Fruit fly (Drosophila melanogaster) whole organism, embryonic: ENCODE data around the gene Ask1.

Experiments used
- Atf-2 ChIP-seq: fragments of 200-800 bp; sonication (Bioruptor generic); optimal IDR thresholded peaks from 2 replicates; lab custom pipeline; 2016; ENCODE audit warnings: missing biosample characterization, missing genetic modification characterization
- C15 ChIP-seq: fragments of 200-800 bp; sonication (Bioruptor generic); IDR thresholded peaks from 3 replicates; pipeline ENCODE4 v1.3.6; 2022; ENCODE audit warnings: missing biosample characterization, missing genetic modification characterization
- CG10274 ChIP-seq: fragments of 200-800 bp; sonication (Bioruptor generic); optimal IDR thresholded peaks from 3 replicates; lab custom pipeline; 2017; ENCODE audit warnings: missing biosample characterization, mild to moderate bottlenecking, missing genetic modification characterization
- CG10543 ChIP-seq: fragments of 200-800 bp; sonication (Bioruptor generic); optimal IDR thresholded peaks from 3 replicates; lab custom pipeline; 2017; ENCODE audit warnings: missing biosample characterization, mild to moderate bottlenecking, missing genetic modification characterization, moderate library complexity
- CG11247 ChIP-seq: fragments of 200-800 bp; sonication (Bioruptor generic); IDR thresholded peaks from 2 replicates; pipeline ENCODE4 v1.3.6; 2022; ENCODE audit warnings: missing biosample characterization, missing genetic modification characterization
- CG11696 ChIP-seq: fragments of 200-800 bp; sonication (Bioruptor generic); IDR thresholded peaks from 2 replicates; pipeline ENCODE4 v1.3.6; 2022; ENCODE audit warnings: missing biosample characterization, missing genetic modification characterization
- CG13296 ChIP-seq: fragments of 200-800 bp; sonication (Bioruptor generic); optimal IDR thresholded peaks from 3 replicates; lab custom pipeline; 2018; ENCODE audit warnings: missing biosample characterization, mild to moderate bottlenecking, missing genetic modification characterization
- CG13624 ChIP-seq: fragments of 200-800 bp; sonication (Bioruptor generic); optimal IDR thresholded peaks from 2 replicates; lab custom pipeline; 2016; ENCODE audit warnings: missing biosample characterization, missing genetic modification characterization
- CG15073 ChIP-seq: fragments of 200-800 bp; sonication (Bioruptor generic); optimal IDR thresholded peaks from 2 replicates; lab custom pipeline; 2016; ENCODE audit warnings: missing biosample characterization, missing genetic modification characterization
- CG17612 ChIP-seq: fragments of 200-800 bp; sonication (Bioruptor generic); IDR thresholded peaks from 2 replicates; pipeline ENCODE4 v1.3.6; 2022; ENCODE audit warnings: missing biosample characterization, missing genetic modification characterization
- CG18764 ChIP-seq: fragments of 200-800 bp; sonication (Bioruptor generic); optimal IDR thresholded peaks from 3 replicates; lab custom pipeline; 2016; ENCODE audit warnings: missing biosample characterization, missing genetic modification characterization
- CG2129 ChIP-seq: fragments of 200-800 bp; sonication (Bioruptor generic); IDR thresholded peaks from 2 replicates; pipeline ENCODE4 v1.3.6; 2022; ENCODE audit warnings: missing biosample characterization, missing genetic modification characterization; ENCODE audit not compliant: partially characterized antibody
- CG4424 ChIP-seq: fragments of 200-800 bp; sonication (Bioruptor generic); optimal IDR thresholded peaks from 3 replicates; lab custom pipeline; 2016; ENCODE audit warnings: missing biosample characterization, missing genetic modification characterization
- CG7357 ChIP-seq: fragments of 200-800 bp; sonication (Bioruptor generic); IDR thresholded peaks from 3 replicates; pipeline ENCODE4 v1.3.6; 2022; ENCODE audit warnings: missing biosample characterization, missing genetic modification characterization
- CG7987 ChIP-seq: fragments of 200-800 bp; sonication (Bioruptor generic); optimal IDR thresholded peaks from 2 replicates; lab custom pipeline; 2018; ENCODE audit warnings: missing biosample characterization, mild to moderate bottlenecking, missing genetic modification characterization, moderate library complexity
- CG8359 ChIP-seq: fragments of 200-800 bp; sonication (Bioruptor generic); optimal IDR thresholded peaks from 2 replicates; lab custom pipeline; 2017; ENCODE audit warnings: missing biosample characterization, mild to moderate bottlenecking, missing genetic modification characterization, borderline replicate concordance
- CG8388 ChIP-seq: fragments of 200-800 bp; sonication (Bioruptor generic); optimal IDR thresholded peaks from 2 replicates; lab custom pipeline; 2019; ENCODE audit warnings: missing biosample characterization, mild to moderate bottlenecking, missing genetic modification characterization, moderate library complexity
- D19B ChIP-seq: fragments of 200-800 bp; sonication (Bioruptor generic); optimal IDR thresholded peaks from 2 replicates; lab custom pipeline; 2017; ENCODE audit warnings: missing biosample characterization, mild to moderate bottlenecking, missing genetic modification characterization
- Deaf1 ChIP-seq: fragments of 200-800 bp; optimal IDR thresholded peaks from 3 replicates; lab custom pipeline; 2019; ENCODE audit warnings: missing biosample characterization, mild to moderate bottlenecking, missing genetic modification characterization, moderate library complexity
- Dek ChIP-seq: fragments of 200-800 bp; sonication (Bioruptor generic); optimal IDR thresholded peaks from 3 replicates; lab custom pipeline; 2019; ENCODE audit warnings: missing biosample characterization, mild to moderate bottlenecking, missing genetic modification characterization, moderate library complexity
- Fer3 ChIP-seq: fragments of 200-800 bp; sonication (Bioruptor generic); optimal IDR thresholded peaks from 2 replicates; lab custom pipeline; 2018; ENCODE audit warnings: missing biosample characterization, mild to moderate bottlenecking, missing genetic modification characterization, moderate library complexity
- HLH4C ChIP-seq: fragments of 200-800 bp; sonication (Bioruptor generic); IDR thresholded peaks from 3 replicates; pipeline ENCODE4 v1.3.6; 2022; ENCODE audit warnings: missing biosample characterization, missing genetic modification characterization; ENCODE audit not compliant: partially characterized antibody
- HmgZ ChIP-seq: fragments of 200-800 bp; sonication (Bioruptor generic); optimal IDR thresholded peaks from 2 replicates; lab custom pipeline; 2018; ENCODE audit warnings: missing biosample characterization, mild to moderate bottlenecking, missing genetic modification characterization
- Hmr ChIP-seq: fragments of 200-800 bp; sonication (Bioruptor generic); optimal IDR thresholded peaks from 3 replicates; lab custom pipeline; 2017; ENCODE audit warnings: mild to moderate bottlenecking, missing biosample characterization, missing genetic modification reagents, missing genetic modification characterization
- Hr51 ChIP-seq, 2 experiments: fragments of 200-800 bp; sonication (Bioruptor generic); optimal IDR thresholded peaks; 2 replicates in 1 of 2; 3 replicates in 1 of 2; lab custom pipeline; 2016 to 2018; ENCODE audit warnings: missing biosample characterization in 2 of 2, missing genetic modification characterization in 2 of 2, mild to moderate bottlenecking in 1 of 2, moderate library complexity in 1 of 2
- Oaz ChIP-seq: fragments of 200-800 bp; sonication (Bioruptor generic); IDR thresholded peaks from 2 replicates; pipeline ENCODE4 v1.3.6; 2022; ENCODE audit warnings: missing biosample characterization, missing genetic modification characterization
- Trl ChIP-seq, 3 experiments: fragments of >200 bp in 2 of 3; fragments of 200-800 bp in 1 of 3; sonication (Bioruptor generic) in 1 of 3; optimal IDR thresholded peaks; 2 replicates in 1 of 3; 3 replicates in 2 of 3; lab custom pipeline; 2016 to 2017; ENCODE audit warnings: missing biosample characterization in 1 of 3, missing genetic modification characterization in 1 of 3
- ab ChIP-seq: fragments of 200-800 bp; sonication (Bioruptor generic); optimal IDR thresholded peaks from 2 replicates; lab custom pipeline; 2016; ENCODE audit warnings: missing biosample characterization, missing genetic modification characterization
- amos ChIP-seq: fragments of 200-800 bp; sonication (Bioruptor generic); IDR thresholded peaks from 2 replicates; pipeline ENCODE4 v1.3.6; 2022; ENCODE audit warnings: missing biosample characterization, missing genetic modification characterization; ENCODE audit not compliant: partially characterized antibody
- bbx ChIP-seq: fragments of 200-800 bp; sonication (Bioruptor generic); IDR thresholded peaks from 2 replicates; pipeline ENCODE4 v1.3.6; 2022; ENCODE audit warnings: missing biosample characterization, missing genetic modification characterization; ENCODE audit not compliant: partially characterized antibody
- crp ChIP-seq, 2 experiments: fragments of 200-800 bp; sonication (Bioruptor generic); optimal IDR thresholded peaks; 2 replicates in 1 of 2; 3 replicates in 1 of 2; lab custom pipeline; 2017; ENCODE audit warnings: missing biosample characterization in 2 of 2, missing genetic modification characterization in 2 of 2, mild to moderate bottlenecking in 1 of 2, moderate library complexity in 1 of 2
- en ChIP-seq: fragments of 200-800 bp; sonication (Bioruptor generic); optimal IDR thresholded peaks from 2 replicates; lab custom pipeline; 2016; ENCODE audit warnings: missing biosample characterization, missing genetic modification characterization
- gcm2 ChIP-seq: fragments of 200-800 bp; sonication (Bioruptor generic); optimal IDR thresholded peaks from 2 replicates; lab custom pipeline; 2016; ENCODE audit warnings: missing biosample characterization, missing genetic modification characterization
- gro ChIP-seq: fragments of 200-800 bp; sonication (Bioruptor generic); optimal IDR thresholded peaks from 2 replicates; lab custom pipeline; 2016; ENCODE audit warnings: missing biosample characterization, missing genetic modification characterization
- klu ChIP-seq: fragments of 200-800 bp; sonication (Bioruptor generic); IDR thresholded peaks from 2 replicates; pipeline ENCODE4 v1.3.6; 2022; ENCODE audit warnings: missing biosample characterization, missing genetic modification characterization
- lmd ChIP-seq: fragments of 200-800 bp; sonication (Bioruptor generic); IDR thresholded peaks from 2 replicates; pipeline ENCODE4 v1.3.6; 2022; ENCODE audit warnings: missing biosample characterization, missing genetic modification characterization
- mirr ChIP-seq: fragments of 200-800 bp; sonication (Bioruptor generic); optimal IDR thresholded peaks from 3 replicates; lab custom pipeline; 2018; ENCODE audit warnings: missing biosample characterization, mild to moderate bottlenecking, missing genetic modification characterization
- onecut ChIP-seq: fragments of 200-800 bp; sonication (Bioruptor generic); IDR thresholded peaks from 2 replicates; pipeline ENCODE4 v1.3.6; 2022; ENCODE audit warnings: missing biosample characterization, missing genetic modification characterization
- pita ChIP-seq: fragments of 200-800 bp; sonication (Bioruptor generic); optimal IDR thresholded peaks from 2 replicates; lab custom pipeline; 2017; ENCODE audit warnings: missing biosample characterization, mild to moderate bottlenecking, missing genetic modification characterization
- pum ChIP-seq: fragments of 200-800 bp; sonication (Bioruptor generic); optimal IDR thresholded peaks from 2 replicates; lab custom pipeline; 2016; ENCODE audit warnings: missing biosample characterization, missing genetic modification characterization
- sd ChIP-seq: fragments of 200-800 bp; sonication (Bioruptor generic); optimal IDR thresholded peaks from 3 replicates; lab custom pipeline; 2018; ENCODE audit warnings: missing biosample characterization, mild to moderate bottlenecking, missing genetic modification characterization, moderate library complexity
- ssp ChIP-seq: fragments of 200-800 bp; sonication (Bioruptor generic); IDR thresholded peaks from 2 replicates; pipeline ENCODE4 v1.3.6; 2022; ENCODE audit warnings: missing biosample characterization, missing genetic modification characterization
- tap ChIP-seq: fragments of 200-800 bp; optimal IDR thresholded peaks from 3 replicates; lab custom pipeline; 2019; ENCODE audit warnings: missing biosample characterization, mild to moderate bottlenecking, missing genetic modification characterization, moderate library complexity
- tna ChIP-seq: fragments of 200-800 bp; sonication (Bioruptor generic); IDR thresholded peaks from 2 replicates; pipeline ENCODE4 v1.3.6; 2022; ENCODE audit warnings: missing biosample characterization, missing genetic modification characterization; ENCODE audit not compliant: partially characterized antibody
- ttk ChIP-seq: fragments of 200-800 bp; sonication (Bioruptor generic); IDR thresholded peaks from 2 replicates; pipeline ENCODE4 v2.1.2; 2022; ENCODE audit warnings: missing biosample characterization, missing genetic modification characterization
- unc-4 ChIP-seq: fragments of 200-800 bp; sonication (Bioruptor generic); IDR thresholded peaks from 2 replicates; pipeline ENCODE4 v1.3.6; 2022; ENCODE audit warnings: missing biosample characterization, missing genetic modification characterization; ENCODE audit not compliant: partially characterized antibody
- wdn ChIP-seq: fragments of 200-800 bp; sonication (Bioruptor generic); IDR thresholded peaks from 2 replicates; pipeline ENCODE4 v1.3.6; 2022; ENCODE audit warnings: missing biosample characterization, missing genetic modification characterization

Gene Ask1

DNA sequence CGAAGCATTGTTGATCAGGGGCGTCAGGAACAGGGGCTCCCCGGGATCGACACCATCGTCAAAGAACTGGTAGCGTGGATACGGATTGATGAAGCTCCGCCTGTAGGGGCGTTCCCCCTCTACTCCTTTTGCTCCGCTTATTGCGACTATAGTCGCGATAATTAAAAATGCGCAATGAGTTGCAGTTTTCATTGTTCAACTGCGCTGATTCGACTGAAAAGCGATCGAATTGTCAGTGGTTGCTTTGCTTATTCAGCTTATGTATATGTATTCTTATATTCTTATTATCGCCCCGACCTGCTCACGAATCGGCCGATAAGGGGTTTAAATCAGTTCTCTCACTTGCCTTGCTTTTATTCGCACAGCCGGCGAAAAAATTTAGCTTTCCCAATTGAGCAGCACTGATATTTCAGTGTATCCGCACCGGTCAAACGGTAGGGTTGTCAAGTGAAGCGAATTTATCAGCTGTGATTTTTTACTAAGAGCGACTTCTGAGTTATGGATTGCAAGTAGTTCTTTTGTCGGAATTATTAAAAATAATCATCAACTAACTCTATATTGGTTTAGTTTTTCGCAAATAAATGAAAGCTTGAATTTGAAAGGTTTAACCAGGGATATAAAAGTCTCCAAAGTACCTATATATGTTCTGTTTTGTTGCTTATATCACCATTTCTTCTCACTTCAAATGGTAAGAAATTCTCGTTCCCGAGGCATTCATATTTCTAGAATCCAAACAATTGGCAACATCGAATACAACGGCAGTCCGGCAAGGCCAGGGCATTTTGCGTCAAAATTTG is 15.3 kb upstream of the Ask1 start, which contains the start of the genes CG4572 and CG4686 (continued):
- TF ChIP-seq Hr51 (GFP tag; optimal IDR thresholded peaks at IDR 0.05; lab: Kevin White, UChicago) (peak; percentile 57 to 77), wdn (no peak), CG18764 (GFP tag; lab: Kevin White, UChicago) (peak; percentile 71), HmgZ (tag; lab: Kevin White, UChicago) (peak; percentile 66), CG13624 (GFP tag; lab: Kevin White, UChicago) (peak; percentile 96), unc-4 (GFP tag; lab: Robert Waterston, UW) (0 out of 2 replicates have a peak, but pooled peaks have one; percentile 39), lmd (GFP tag; lab: Robert Waterston, UW) (peak; percentile 83), bbx (GFP tag; lab: Robert Waterston, UW) (no peak), mirr (GFP tag; lab: Kevin White, UChicago) (no peak), crp (GFP tag; optimal IDR thresholded peaks at IDR 0.05; lab: Kevin White, UChicago) (peak; percentile 65 to 86), pita (no peak), gcm2 (GFP tag; lab: Kevin White, UChicago) (peak; percentile 7), Atf-2 (GFP tag; lab: Kevin White, UChicago) (peak; percentile 56), Dek (tag; lab: Kevin White, UChicago) (peak; percentile 72), D19B (GFP tag; lab: Kevin White, UChicago) (peak; percentile 56), en (GFP tag; lab: Kevin White, UChicago) (peak; percentile 44), CG7987 (GFP tag; lab: Kevin White, UChicago) (peak; percentile 7), CG11247 (GFP tag; lab: Robert Waterston, UW) (peak; percentile 68; the same call in 1 of the 2 replicates), klu (GFP tag; lab: Robert Waterston, UW) (peak; percentile 75; the same call in 1 of the 2 replicates), ssp (peak; percentile 78), CG15073 (GFP tag; lab: Kevin White, UChicago) (no peak), CG11696 (no peak; the same call in none of the 2 replicates), CG2129 (GFP tag; lab: Robert Waterston, UW) (no peak), CG17612 (GFP tag; lab: Robert Waterston, UW) (0 out of 2 replicates have a peak, but pooled peaks have one; percentile 49), CG8388 (GFP tag; lab: Kevin White, UChicago) (peak; percentile 62), Fer3 (peak; percentile 75), Trl (optimal IDR thresholded peaks at IDR 0.05; lab: Kevin White, UChicago) (no peak), Trl (GFP tag; optimal IDR thresholded peaks at IDR 0.05; lab: Kevin White, UChicago) (peak; percentile 77), gro (GFP tag; lab: Kevin White, UChicago) (peak; percentile 87), CG10543 (peak; percentile 83), amos (GFP tag; lab: Robert Waterston, UW) (no peak), CG8359 (no peak), ttk (GFP tag; lab: Robert Waterston, UW) (peak; percentile 61; the same call in 1 of the 2 replicates), Oaz (GFP tag; lab: Robert Waterston, UW) (peak; percentile 35; the same call in 1 of the 2 replicates), C15 (GFP tag; lab: Robert Waterston, UW) (no peak), CG4424 (GFP tag; lab: Kevin White, UChicago) (peak; percentile 76), tna (GFP tag; lab: Robert Waterston, UW) (0 out of 2 replicates have a peak, but pooled peaks have one; percentile 46), tap (no peak), HLH4C (no peak), CG10274 (peak; percentile 69), pum (GFP tag; lab: Kevin White, UChicago) (peak; percentile 74), sd (no peak), CG13296 (GFP tag; lab: Kevin White, UChicago) (peak; percentile 63), CG7357 (GFP tag; lab: Robert Waterston, UW) (peak; percentile 83), onecut (GFP tag; lab: Robert Waterston, UW) (no peak), Deaf1 (tag; lab: Kevin White, UChicago) (no peak), ab (no peak), Hmr (GFP tag; lab: Kevin White, UChicago) (peak; percentile 76)
